Worm (Caenorhabditis elegans) whole organism, L1 larva: ENCODE results near the gene F40A3.2.
A peak's percentile ranks its signal among the peaks of the same experiment; 100 is the strongest.

Experiments used
- C34B4.2 ChIP-seq: sonication (generic microtip); optimal IDR thresholded peaks from 2 replicates; lab custom pipeline; 2017; ENCODE audit warnings: mild to moderate bottlenecking, missing genetic modification characterization, missing compliant biosample characterization
- Y116A8C.19 ChIP-seq: sonication (generic microtip); optimal IDR thresholded peaks from 2 replicates; lab custom pipeline; 2016; ENCODE audit warnings: missing compliant biosample characterization, missing genetic modification characterization, borderline replicate concordance
- aly-2 ChIP-seq: fragments of 150-350 bp; optimal IDR thresholded peaks from 2 replicates; lab custom pipeline; 2014; ENCODE audit warnings: missing biosample characterization, missing genetic modification characterization
- ama-1 ChIP-seq: fragments of 150-350 bp; optimal IDR thresholded peaks from 2 replicates; lab custom pipeline; 2014
- blmp-1 ChIP-seq: fragments of 150-350 bp; optimal IDR thresholded peaks from 2 replicates; lab custom pipeline; 2014; ENCODE audit warnings: missing biosample characterization, missing genetic modification characterization
- ceh-63 ChIP-seq: fragments of 200-800 bp; sonication (Bioruptor generic); optimal IDR thresholded peaks from 2 replicates; lab custom pipeline; 2018; ENCODE audit warnings: mild to moderate bottlenecking, missing genetic modification characterization, missing compliant biosample characterization
- ceh-8 ChIP-seq: fragments of 200-800 bp; sonication (Bioruptor generic); optimal IDR thresholded peaks from 2 replicates; lab custom pipeline; 2018; ENCODE audit warnings: mild to moderate bottlenecking, missing genetic modification characterization, moderate library complexity, missing compliant biosample characterization
- ceh-82 ChIP-seq, 3 experiments: fragments of 150-350 bp in 1 of 3; sonication (generic microtip) in 2 of 3; optimal IDR thresholded peaks; 2 replicates each; lab custom pipeline; 2014 to 2017; ENCODE audit warnings: missing biosample characterization in 3 of 3, missing genetic modification characterization in 3 of 3
- dpl-1 ChIP-seq, 3 experiments: fragments of 150-350 bp in 2 of 3; sonication (generic microtip) in 1 of 3; optimal IDR thresholded peaks; 2 replicates each; lab custom pipeline; 2014 to 2017; ENCODE audit warnings: missing biosample characterization in 3 of 3, missing genetic modification characterization in 3 of 3, missing genetic modification reagents in 3 of 3
- efl-1 ChIP-seq, 4 experiments: fragments of 150-350 bp; optimal IDR thresholded peaks in 3 of 4; peaks in 1 of 4; 1 replicate in 1 of 4; 2 replicates in 3 of 4; lab custom pipeline; 2014; ENCODE audit warnings: missing biosample characterization in 2 of 4, missing genetic modification characterization in 2 of 4, missing genetic modification reagents in 2 of 4
- efl-3 ChIP-seq: fragments of 200-800 bp; sonication (Bioruptor generic); optimal IDR thresholded peaks from 2 replicates; lab custom pipeline; 2018; ENCODE audit warnings: mild to moderate bottlenecking, missing genetic modification characterization, missing compliant biosample characterization
- elt-2 ChIP-seq: sonication (generic microtip); optimal IDR thresholded peaks from 2 replicates; lab custom pipeline; 2016; ENCODE audit warnings: missing genetic modification characterization, mild to moderate bottlenecking, inconsistent platforms, missing compliant biosample characterization, missing genetic modification reagents
- fos-1 ChIP-seq: fragments of 150-350 bp; optimal IDR thresholded peaks from 2 replicates; lab custom pipeline; 2014; ENCODE audit warnings: missing biosample characterization, missing genetic modification characterization
- grh-1 ChIP-seq: fragments of 200-800 bp; sonication (Bioruptor generic); IDR thresholded peaks from 2 replicates; pipeline ENCODE4 v1.3.6; 2022; ENCODE audit warnings: missing genetic modification reagents, missing genetic modification characterization, missing compliant biosample characterization
- hlh-4 ChIP-seq: sonication (generic microtip); optimal IDR thresholded peaks from 2 replicates; lab custom pipeline; 2016; ENCODE audit warnings: mild to moderate bottlenecking, missing genetic modification characterization, missing compliant biosample characterization
- hpl-2 ChIP-seq: fragments of 150-350 bp; optimal IDR thresholded peaks from 2 replicates; lab custom pipeline; 2014; ENCODE audit warnings: missing biosample characterization, missing genetic modification reagents, missing genetic modification characterization
- irx-1 ChIP-seq: sonication (generic microtip); optimal IDR thresholded peaks from 2 replicates; lab custom pipeline; 2016; ENCODE audit warnings: missing genetic modification characterization, missing compliant biosample characterization
- isw-1 ChIP-seq: fragments of 200-800 bp; sonication (Bioruptor generic); IDR thresholded peaks from 2 replicates; pipeline ENCODE4 v1.3.6; 2022; ENCODE audit warnings: missing genetic modification characterization, missing compliant biosample characterization
- jun-1 ChIP-seq: fragments of 150-350 bp; optimal IDR thresholded peaks from 2 replicates; lab custom pipeline; 2014; ENCODE audit warnings: missing biosample characterization, missing genetic modification reagents, missing genetic modification characterization
- lin-14 ChIP-seq: fragments of 200-800 bp; sonication (Bioruptor generic); optimal IDR thresholded peaks from 2 replicates; lab custom pipeline; 2018; ENCODE audit warnings: mild to moderate bottlenecking, missing genetic modification characterization, moderate library complexity, missing compliant biosample characterization
- lin-35 ChIP-seq, 2 experiments: fragments of 150-350 bp; optimal IDR thresholded peaks; 2 replicates each; lab custom pipeline; 2014; ENCODE audit warnings: missing biosample characterization in 2 of 2, missing genetic modification characterization in 2 of 2, missing genetic modification reagents in 2 of 2
- lin-39 ChIP-seq: fragments of 150-350 bp; optimal IDR thresholded peaks from 2 replicates; lab custom pipeline; 2014; ENCODE audit warnings: missing biosample characterization, missing genetic modification reagents, missing genetic modification characterization
- lir-3 ChIP-seq: sonication (generic microtip); optimal IDR thresholded peaks from 2 replicates; lab custom pipeline; 2016; ENCODE audit warnings: mild to moderate bottlenecking, missing genetic modification characterization, moderate library complexity, missing compliant biosample characterization; ENCODE audit not compliant: poor library complexity
- lsy-2 ChIP-seq, 2 experiments: fragments of 150-350 bp; optimal IDR thresholded peaks; 2 replicates each; lab custom pipeline; 2014; ENCODE audit warnings: missing biosample characterization in 2 of 2, missing genetic modification characterization in 2 of 2
- mdl-1 ChIP-seq, 2 experiments: fragments of 150-350 bp; optimal IDR thresholded peaks; 2 replicates each; lab custom pipeline; 2014 to 2017; ENCODE audit warnings: missing biosample characterization in 2 of 2, missing genetic modification characterization in 2 of 2, inconsistent platforms in 1 of 2
- mef-2 ChIP-seq: fragments of 150-350 bp; optimal IDR thresholded peaks from 2 replicates; lab custom pipeline; 2014; ENCODE audit warnings: missing biosample characterization, missing genetic modification characterization
- mep-1 ChIP-seq: fragments of 150-350 bp; optimal IDR thresholded peaks from 2 replicates; lab custom pipeline; 2014; ENCODE audit warnings: missing biosample characterization, missing genetic modification characterization
- nhr-11 ChIP-seq: fragments of 150-350 bp; optimal IDR thresholded peaks from 2 replicates; lab custom pipeline; 2014; ENCODE audit warnings: missing biosample characterization, missing genetic modification characterization
- nhr-12 ChIP-seq: sonication (generic microtip); optimal IDR thresholded peaks from 2 replicates; lab custom pipeline; 2017; ENCODE audit warnings: missing biosample characterization, missing genetic modification characterization
- nhr-20 ChIP-seq: sonication (generic microtip); optimal IDR thresholded peaks from 2 replicates; lab custom pipeline; 2016; ENCODE audit warnings: mild to moderate bottlenecking, missing genetic modification characterization, missing compliant biosample characterization
- nhr-47 ChIP-seq: sonication (generic microtip); optimal IDR thresholded peaks from 2 replicates; lab custom pipeline; 2016; ENCODE audit warnings: mild to moderate bottlenecking, missing genetic modification characterization, moderate library complexity, missing compliant biosample characterization
- nhr-71 ChIP-seq: sonication (generic microtip); optimal IDR thresholded peaks from 2 replicates; lab custom pipeline; 2016; ENCODE audit warnings: mild to moderate bottlenecking, missing genetic modification characterization, moderate library complexity, missing compliant biosample characterization
- nhr-76 ChIP-seq: sonication (generic microtip); optimal IDR thresholded peaks from 2 replicates; lab custom pipeline; 2017; ENCODE audit warnings: missing biosample characterization, missing genetic modification characterization
- nhr-85 ChIP-seq: sonication (generic microtip); peaks from one replicate; lab custom pipeline; 2016; ENCODE audit warnings: missing genetic modification characterization, inconsistent platforms, missing compliant biosample characterization
- pax-3 ChIP-seq: fragments of 200-800 bp; sonication (Bioruptor generic); optimal IDR thresholded peaks from 2 replicates; lab custom pipeline; 2018; ENCODE audit warnings: mild to moderate bottlenecking, missing genetic modification characterization, moderate library complexity, missing compliant biosample characterization
- snpc-4 ChIP-seq: fragments of 150-350 bp; optimal IDR thresholded peaks from 2 replicates; lab custom pipeline; 2014; ENCODE audit warnings: missing biosample characterization, missing genetic modification characterization
- snu-23 ChIP-seq: sonication (generic microtip); optimal IDR thresholded peaks from 2 replicates; lab custom pipeline; 2016; ENCODE audit warnings: missing genetic modification characterization, missing compliant biosample characterization
- sptf-1 ChIP-seq: fragments of 150-350 bp; optimal IDR thresholded peaks from 2 replicates; lab custom pipeline; 2014; ENCODE audit warnings: missing biosample characterization, missing genetic modification characterization
- sup-37 ChIP-seq: fragments of 200-800 bp; sonication (Bioruptor generic); optimal IDR thresholded peaks from 2 replicates; lab custom pipeline; 2018; ENCODE audit warnings: mild to moderate bottlenecking, missing genetic modification characterization, missing compliant biosample characterization
- swsn-7 ChIP-seq: sonication (generic microtip); optimal IDR thresholded peaks from 2 replicates; lab custom pipeline; 2016; ENCODE audit warnings: missing genetic modification characterization, missing compliant biosample characterization
- tbx-2 ChIP-seq: sonication (generic microtip); optimal IDR thresholded peaks from 2 replicates; lab custom pipeline; 2016; ENCODE audit warnings: missing genetic modification characterization, missing compliant biosample characterization
- unc-130 ChIP-seq: fragments of 150-350 bp; optimal IDR thresholded peaks from 2 replicates; lab custom pipeline; 2017; ENCODE audit warnings: missing biosample characterization, missing genetic modification characterization, inconsistent platforms
- unc-86 ChIP-seq: sonication (generic microtip); optimal IDR thresholded peaks from 2 replicates; lab custom pipeline; 2016; ENCODE audit warnings: missing genetic modification characterization, missing compliant biosample characterization
- zag-1 ChIP-seq: fragments of 150-350 bp; optimal IDR thresholded peaks from 2 replicates; lab custom pipeline; 2014; ENCODE audit warnings: missing biosample characterization, missing genetic modification characterization
- zip-4 ChIP-seq: fragments of 200-800 bp; sonication (Bioruptor generic); optimal IDR thresholded peaks from 2 replicates; lab custom pipeline; 2018; ENCODE audit warnings: mild to moderate bottlenecking, missing genetic modification characterization, moderate library complexity, missing compliant biosample characterization
- ztf-4 ChIP-seq: fragments of 150-350 bp; optimal IDR thresholded peaks from 2 replicates; lab custom pipeline; 2014; ENCODE audit warnings: missing biosample characterization, missing genetic modification characterization

The F40A3.2 gene

DNA sequence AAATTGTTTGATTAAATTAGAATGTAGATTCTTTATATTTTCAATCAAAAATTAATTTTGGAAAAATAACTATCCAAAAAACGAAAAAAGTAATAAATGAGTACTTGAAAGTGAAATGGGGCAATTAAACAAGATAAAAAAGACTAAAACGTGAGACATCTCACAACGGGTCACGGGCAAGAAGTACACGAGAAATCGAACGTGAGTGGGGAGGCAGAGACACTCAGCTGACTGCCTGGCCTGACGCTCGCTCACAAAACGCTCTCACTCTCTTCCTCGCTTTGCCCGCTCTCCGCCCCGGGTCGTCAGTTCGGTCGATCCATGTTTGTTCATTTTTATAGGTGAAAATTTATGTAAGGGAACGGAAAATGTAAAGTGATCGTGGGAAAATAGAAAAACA lies 30.5 kb upstream of the F40A3.2 start:
- TF ChIP-seq nhr-20 (peak; percentile 42), efl-3 (no peak), unc-130 (tag; lab: Kevin White, UChicago) (peak; percentile 13), lin-14 (GFP tag; lab: Kevin White, UChicago) (peak; percentile 51), elt-2 (no peak), lsy-2 (tag; optimal IDR thresholded peaks at IDR 0.05; lab: Kevin White, UChicago) (no peak), swsn-7 (tag; lab: Kevin White, UChicago) (no peak), unc-86 (tag; lab: Kevin White, UChicago) (no peak), jun-1 (no peak), mdl-1 (tag; optimal IDR thresholded peaks at IDR 0.05; lab: Kevin White, UChicago) (peak in 1 of 2 experiments; percentile 69), blmp-1 (tag; lab: Kevin White, UChicago) (peak; percentile 77), ceh-8 (GFP tag; lab: Kevin White, UChicago) (no peak), snu-23 (GFP tag; lab: Kevin White, UChicago) (peak; percentile 32), mep-1 (tag; lab: Kevin White, UChicago) (peak; percentile 48), nhr-11 (tag; lab: Kevin White, UChicago) (no peak), nhr-71 (peak; percentile 9), lin-35 (GFP tag; optimal IDR thresholded peaks at IDR 0.05; lab: Kevin White, UChicago) (peak in 1 of 2 experiments; percentile 54), nhr-47 (tag; lab: Kevin White, UChicago) (no peak), hlh-4 (tag; lab: Kevin White, UChicago) (no peak), sup-37 (no peak), C34B4.2 (tag; lab: Kevin White, UChicago) (no peak), nhr-85 (tag; lab: Kevin White, UChicago) (peak; percentile 12), mef-2 (no peak), fos-1 (tag; lab: Kevin White, UChicago) (no peak), aly-2 (tag; lab: Kevin White, UChicago) (no peak), hpl-2 (no peak), efl-1 (optimal IDR thresholded peaks at IDR 0.05; lab: Kevin White, UChicago) (no peak), efl-1 (GFP tag; optimal IDR thresholded peaks at IDR 0.05 in 1 of 2; lab: Kevin White, UChicago) (no peak), snpc-4 (tag; lab: Kevin White, UChicago) (no peak)

DNA sequence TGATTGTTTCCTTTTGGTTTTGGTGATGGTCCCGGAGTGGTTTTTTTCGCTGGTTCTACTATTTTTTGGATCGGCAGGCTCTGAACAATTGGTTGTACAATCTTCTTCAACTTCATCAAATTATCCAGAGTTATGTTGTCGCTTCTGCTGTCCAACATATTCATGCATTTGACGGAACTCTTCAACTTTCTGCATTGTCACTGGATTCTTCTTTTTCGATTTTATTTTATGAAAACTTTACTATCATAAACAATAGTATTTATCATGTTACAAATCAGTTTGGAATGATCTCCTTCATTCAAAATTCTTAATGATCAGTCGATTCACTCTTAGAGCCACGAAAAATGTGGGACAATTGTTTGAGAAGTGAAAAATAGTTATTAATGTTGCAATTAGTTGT lies 26.6 kb upstream of the F40A3.2 start:
- no peak for TF ChIP-seq lin-35 (GFP tag; optimal IDR thresholded peaks at IDR 0.05; lab: Kevin White, UChicago)
- TF ChIP-seq nhr-12 (tag; lab: Kevin White, UChicago): no peak
- no peak for TF ChIP-seq lin-39
- no peak for TF ChIP-seq ceh-82 (tag; optimal IDR thresholded peaks at IDR 0.05; lab: Kevin White, UChicago)
- no peak for TF ChIP-seq nhr-11 (tag; lab: Kevin White, UChicago)
- TF ChIP-seq aly-2 (tag; lab: Kevin White, UChicago): no peak
- TF ChIP-seq zag-1: no peak

DNA sequence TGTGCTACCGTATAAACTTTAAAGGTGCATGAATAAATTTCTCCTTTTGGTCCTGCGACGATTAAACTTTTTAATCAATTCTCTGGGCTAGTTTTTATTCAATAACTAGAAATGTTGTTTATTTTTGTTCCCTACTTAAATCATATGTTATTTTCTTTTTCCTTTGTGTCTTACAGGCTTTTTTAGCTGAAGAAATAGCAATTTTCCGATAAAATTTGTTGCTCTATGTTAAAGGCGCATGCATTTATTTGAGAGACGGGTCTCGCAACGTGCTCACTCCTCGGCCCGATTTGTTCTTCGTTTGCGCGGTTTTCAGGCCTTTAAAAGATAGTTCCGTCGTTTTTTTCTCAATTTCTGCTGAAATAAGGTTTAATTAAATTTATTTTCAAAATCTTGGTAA lies 24.8 kb upstream of the F40A3.2 start:
- TF ChIP-seq sptf-1 (tag; lab: Kevin White, UChicago) (no peak), grh-1 (GFP tag; lab: Robert Waterston, UW) (no peak), C34B4.2 (tag; lab: Kevin White, UChicago) (no peak), zip-4 (GFP tag; lab: Kevin White, UChicago) (no peak), ama-1 (lab: Kevin White, UChicago) (no peak), ceh-63 (GFP tag; lab: Kevin White, UChicago) (no peak), nhr-11 (tag; lab: Kevin White, UChicago) (no peak), Y116A8C.19 (tag; lab: Kevin White, UChicago) (no peak), ztf-4 (no peak), lir-3 (no peak), nhr-76 (no peak), efl-1 (optimal IDR thresholded peaks at IDR 0.05; lab: Kevin White, UChicago) (no peak), efl-1 (GFP tag; optimal IDR thresholded peaks at IDR 0.05 in 1 of 2; lab: Kevin White, UChicago) (peak in 1 of 2 experiments; percentile 12), dpl-1 (GFP tag; optimal IDR thresholded peaks at IDR 0.05; lab: Kevin White, UChicago) (peak in 1 of 3 experiments; percentile 13), pax-3 (no peak), lsy-2 (tag; optimal IDR thresholded peaks at IDR 0.05; lab: Kevin White, UChicago) (no peak), lin-35 (GFP tag; optimal IDR thresholded peaks at IDR 0.05; lab: Kevin White, UChicago) (peak in 1 of 2 experiments; percentile 30), irx-1 (tag; lab: Kevin White, UChicago) (no peak), elt-2 (no peak), isw-1 (GFP tag; lab: Robert Waterston, UW) (no peak), tbx-2 (tag; lab: Kevin White, UChicago) (no peak)
- TF ChIP-seq, all 84 proteins: peak for 3
